Fruit fly (Drosophila melanogaster) whole organism, wandering third instar larva: ENCODE results near the gene Cerk.

Experiments used
- CG9705 ChIP-seq: fragments of 200-800 bp; sonication (Bioruptor generic); optimal IDR thresholded peaks from 2 replicates; lab custom pipeline; 2018; ENCODE audit warnings: missing biosample characterization, mild to moderate bottlenecking, missing genetic modification characterization
- Dfd ChIP-seq: fragments of >200 bp; optimal IDR thresholded peaks from 2 replicates; lab custom pipeline; 2017; ENCODE audit warnings: missing biosample characterization, missing genetic modification characterization
- Myc ChIP-seq: fragments of >200 bp; optimal IDR thresholded peaks from 2 replicates; lab custom pipeline; 2017
- psq ChIP-seq: fragments of 200-800 bp; sonication (Bioruptor generic); optimal IDR thresholded peaks from 3 replicates; lab custom pipeline; 2017; ENCODE audit warnings: missing biosample characterization, mild to moderate bottlenecking, missing genetic modification characterization, moderate library complexity

DNA sequence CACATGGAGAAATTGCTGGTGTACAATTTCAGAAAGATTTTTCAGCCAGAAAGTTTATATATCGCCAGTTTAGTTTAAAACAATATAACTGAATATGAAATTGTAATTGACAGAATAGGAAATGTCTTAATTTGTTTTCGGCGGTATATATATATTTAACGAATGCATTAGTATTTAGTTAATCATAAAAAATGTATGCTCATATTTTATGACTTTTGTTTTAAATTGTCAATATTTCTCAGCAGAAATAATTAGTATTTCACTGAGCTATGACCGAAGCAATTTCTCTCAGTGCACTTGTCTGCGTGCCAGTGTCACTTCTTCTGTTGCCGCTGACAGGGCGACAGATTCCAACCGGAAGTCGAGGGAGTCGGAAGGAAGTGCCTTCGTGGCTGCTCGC, 44.9 kb upstream of the Cerk start:
- TF ChIP-seq CG9705 (GFP tag; lab: Kevin White, UChicago) = no peak
- no peak for TF ChIP-seq Dfd (GFP tag; lab: Kevin White, UChicago)
- TF ChIP-seq Myc (lab: Kevin White, UChicago) = no peak
- TF ChIP-seq psq (GFP tag; lab: Kevin White, UChicago) = no peak
